Fruit fly (Drosophila melanogaster) whole organism, pupa: ENCODE measurements around the gene Fer3.

ENCODE experiments used
- CG10348 ChIP-seq: fragments of 200-800 bp; sonication (Bioruptor generic); IDR thresholded peaks from 2 replicates; pipeline ENCODE4 v1.3.6; 2022; ENCODE audit warnings: missing biosample characterization, missing genetic modification characterization
- CG12605 ChIP-seq: fragments of 200-800 bp; sonication (Bioruptor generic); IDR thresholded peaks from 2 replicates; pipeline ENCODE4 v1.3.6; 2022; ENCODE audit warnings: missing biosample characterization, missing genetic modification characterization
- CG13204 ChIP-seq: fragments of 200-800 bp; sonication (Bioruptor generic); optimal IDR thresholded peaks from 2 replicates; lab custom pipeline; 2018; ENCODE audit warnings: missing biosample characterization, mild to moderate bottlenecking, missing genetic modification characterization, moderate library complexity
- CG14655 ChIP-seq: fragments of 200-800 bp; sonication (Bioruptor generic); optimal IDR thresholded peaks from 3 replicates; lab custom pipeline; 2017; ENCODE audit warnings: mild to moderate bottlenecking, missing biosample characterization, missing genetic modification reagents, missing genetic modification characterization
- CG15710 ChIP-seq: fragments of 200-800 bp; sonication (Bioruptor generic); optimal IDR thresholded peaks from 2 replicates; lab custom pipeline; 2018; ENCODE audit warnings: missing biosample characterization, mild to moderate bottlenecking, missing genetic modification characterization, moderate library complexity
- CG17806 ChIP-seq: fragments of 200-800 bp; sonication (Bioruptor generic); optimal IDR thresholded peaks from 2 replicates; lab custom pipeline; 2018; ENCODE audit warnings: missing biosample characterization, mild to moderate bottlenecking, missing genetic modification characterization, moderate library complexity
- CG32121 ChIP-seq: fragments of 200-800 bp; sonication (Bioruptor generic); IDR thresholded peaks from 2 replicates; pipeline ENCODE4 v1.3.6; 2022; ENCODE audit warnings: missing biosample characterization, missing genetic modification characterization
- CG34367 ChIP-seq: fragments of 200-800 bp; sonication (Bioruptor generic); optimal IDR thresholded peaks from 2 replicates; lab custom pipeline; 2018; ENCODE audit warnings: missing biosample characterization, mild to moderate bottlenecking, missing genetic modification characterization
- CG4496 ChIP-seq: fragments of 200-800 bp; sonication (Bioruptor generic); IDR thresholded peaks from 3 replicates; pipeline ENCODE4 v1.3.6; 2022; ENCODE audit warnings: missing biosample characterization, missing genetic modification characterization
- CG8159 ChIP-seq: fragments of 200-800 bp; sonication (Bioruptor generic); optimal IDR thresholded peaks from 3 replicates; lab custom pipeline; 2018; ENCODE audit warnings: missing biosample characterization, mild to moderate bottlenecking, missing genetic modification characterization, moderate library complexity
- CG8301 ChIP-seq: fragments of 200-800 bp; sonication (Bioruptor generic); optimal IDR thresholded peaks from 2 replicates; lab custom pipeline; 2018; ENCODE audit warnings: missing biosample characterization, mild to moderate bottlenecking, missing genetic modification characterization
- CG9948 ChIP-seq: fragments of 200-800 bp; sonication (Bioruptor generic); optimal IDR thresholded peaks from 2 replicates; lab custom pipeline; 2018; ENCODE audit warnings: missing biosample characterization, mild to moderate bottlenecking, missing genetic modification characterization, moderate library complexity
- D1 ChIP-seq: fragments of 200-800 bp; sonication (Bioruptor generic); optimal IDR thresholded peaks from 2 replicates; lab custom pipeline; 2018; ENCODE audit warnings: missing biosample characterization, mild to moderate bottlenecking, missing genetic modification characterization, moderate library complexity
- EcR ChIP-seq: fragments of 200-800 bp; sonication (Bioruptor generic); optimal IDR thresholded peaks from 3 replicates; lab custom pipeline; 2019; ENCODE audit warnings: missing biosample characterization, missing genetic modification characterization, mild to moderate bottlenecking, moderate library complexity, missing genetic modification reagents
- Ets98B ChIP-seq: fragments of 200-800 bp; sonication (Bioruptor generic); IDR thresholded peaks from 2 replicates; pipeline ENCODE4 v1.3.6; 2022; ENCODE audit warnings: missing biosample characterization, missing genetic modification characterization
- Pif1A ChIP-seq: fragments of 200-800 bp; sonication (Bioruptor generic); optimal IDR thresholded peaks from 3 replicates; lab custom pipeline; 2016; ENCODE audit warnings: missing biosample characterization, missing genetic modification characterization
- Pif1B ChIP-seq: fragments of 200-800 bp; sonication (Bioruptor generic); optimal IDR thresholded peaks from 3 replicates; lab custom pipeline; 2016; ENCODE audit warnings: missing biosample characterization, missing genetic modification characterization
- Snoo ChIP-seq: fragments of 200-800 bp; sonication (Bioruptor generic); optimal IDR thresholded peaks from 3 replicates; lab custom pipeline; 2017; ENCODE audit warnings: missing biosample characterization, mild to moderate bottlenecking, missing genetic modification characterization, inconsistent platforms
- fd96Ca ChIP-seq: fragments of 200-800 bp; sonication (Bioruptor generic); IDR thresholded peaks from 3 replicates; pipeline ENCODE4 v1.3.6; 2022; ENCODE audit warnings: missing biosample characterization, missing genetic modification characterization
- gl ChIP-seq: fragments of 200-800 bp; sonication (Bioruptor generic); optimal IDR thresholded peaks from 2 replicates; lab custom pipeline; 2018; ENCODE audit warnings: missing biosample characterization, mild to moderate bottlenecking, missing genetic modification characterization
- rn ChIP-seq: fragments of 200-800 bp; sonication (Bioruptor generic); IDR thresholded peaks from 2 replicates; pipeline ENCODE4 v1.3.6; 2022; ENCODE audit warnings: missing biosample characterization, missing genetic modification characterization

Fer3 gene

dm6 chr3R:11662617-11663016 lies 31.5 kb downstream of the Fer3 start:
- TF ChIP-seq CG4496 (GFP tag; lab: Robert Waterston, UW) (no peak; the same call in 2 of the 3 replicates), CG10348 (no peak), D1 (tag; lab: Kevin White, UChicago) (no peak), Pif1B (GFP tag; lab: Kevin White, UChicago) (no peak), Pif1A (GFP tag; lab: Kevin White, UChicago) (no peak), CG17806 (tag; lab: Kevin White, UChicago) (no peak), Ets98B (peak; percentile 30; the same call in 1 of the 2 replicates), rn (no peak), CG8301 (tag; lab: Kevin White, UChicago) (no peak), CG32121 (GFP tag; lab: Robert Waterston, UW) (peak; percentile 62), fd96Ca (GFP tag; lab: Robert Waterston, UW) (no peak)
- TF ChIP-seq, all 21 proteins: peak for 2

- TF ChIP-seq CG12605 (peak; percentile 38; the same call in 1 of the 2 replicates), CG10348 (no peak), CG4496 (GFP tag; lab: Robert Waterston, UW) (peak; percentile 74), CG32121 (GFP tag; lab: Robert Waterston, UW) (peak; percentile 79), fd96Ca (GFP tag; lab: Robert Waterston, UW) (peak; percentile 76; the same call in 2 of the 3 replicates), CG8301 (tag; lab: Kevin White, UChicago) (peak; percentile 54), CG8159 (tag; lab: Kevin White, UChicago) (peak; percentile 57), gl (tag; lab: Kevin White, UChicago) (peak; percentile 40), CG13204 (GFP tag; lab: Kevin White, UChicago) (peak; percentile 18), CG34367 (peak; percentile 47), Snoo (tag; lab: Kevin White, UChicago) (no peak), D1 (tag; lab: Kevin White, UChicago) (no peak), Pif1B (GFP tag; lab: Kevin White, UChicago) (peak; percentile 44), Ets98B (peak; percentile 75), CG17806 (tag; lab: Kevin White, UChicago) (peak; percentile 65), CG15710 (tag; lab: Kevin White, UChicago) (peak; percentile 64), Pif1A (GFP tag; lab: Kevin White, UChicago) (peak; percentile 64), CG9948 (tag; lab: Kevin White, UChicago) (peak; percentile 67), rn (no peak; the same call in 1 of the 2 replicates), EcR (GFP tag; lab: Kevin White, UChicago) (no peak), CG14655 (peak; percentile 62)
These were observed 32.4 kb downstream of the Fer3 start for dm6 chr3R:11661712-11662111.

dm6 chr3R:11661187-11661586 lies 32.9 kb downstream of the Fer3 start:
- TF ChIP-seq CG14655 = peak; percentile 36
- peak; percentile 32 for TF ChIP-seq CG8301 (tag; lab: Kevin White, UChicago)
- no peak for TF ChIP-seq CG17806 (tag; lab: Kevin White, UChicago)
- TF ChIP-seq Snoo (tag; lab: Kevin White, UChicago) = no peak
- TF ChIP-seq D1 (tag; lab: Kevin White, UChicago) = no peak
- TF ChIP-seq CG8159 (tag; lab: Kevin White, UChicago) = no peak
- peak; percentile 14; the same call in 1 of the 3 replicates for TF ChIP-seq fd96Ca (GFP tag; lab: Robert Waterston, UW)
- no peak for TF ChIP-seq CG34367
- TF ChIP-seq Ets98B = no peak

- peak; percentile 80 for TF ChIP-seq CG14655
- peak; percentile 90 for TF ChIP-seq CG4496 (GFP tag; lab: Robert Waterston, UW)
- TF ChIP-seq CG17806 (tag; lab: Kevin White, UChicago) = peak; percentile 87
- TF ChIP-seq EcR (GFP tag; lab: Kevin White, UChicago) = peak; percentile 81
- peak; percentile 62; the same call in 1 of the 3 replicates for TF ChIP-seq fd96Ca (GFP tag; lab: Robert Waterston, UW)
- TF ChIP-seq D1 (tag; lab: Kevin White, UChicago) = peak; percentile 25
- TF ChIP-seq CG15710 (tag; lab: Kevin White, UChicago) = peak; percentile 85
- peak; percentile 81 for TF ChIP-seq CG34367
- TF ChIP-seq CG32121 (GFP tag; lab: Robert Waterston, UW) = peak; percentile 76
- TF ChIP-seq Snoo (tag; lab: Kevin White, UChicago) = peak; percentile 78
- TF ChIP-seq CG12605 = peak; percentile 56; the same call in 1 of the 2 replicates
- TF ChIP-seq Pif1A (GFP tag; lab: Kevin White, UChicago) = peak; percentile 83
- peak; percentile 83 for TF ChIP-seq CG9948 (tag; lab: Kevin White, UChicago)
- peak; percentile 78 for TF ChIP-seq CG8301 (tag; lab: Kevin White, UChicago)
- TF ChIP-seq Ets98B = peak; percentile 74
- peak; percentile 41; the same call in 1 of the 2 replicates for TF ChIP-seq rn
- no peak for TF ChIP-seq CG10348
- TF ChIP-seq CG13204 (GFP tag; lab: Kevin White, UChicago) = peak; percentile 74
- peak; percentile 76 for TF ChIP-seq gl (tag; lab: Kevin White, UChicago)
- TF ChIP-seq Pif1B (GFP tag; lab: Kevin White, UChicago) = peak; percentile 86
- TF ChIP-seq CG8159 (tag; lab: Kevin White, UChicago) = peak; percentile 87
These were observed 36.3 kb downstream of the Fer3 start for dm6 chr3R:11657786-11658193.

dm6 chr3R:11656614-11657216 lies 37.4 kb downstream of the Fer3 start:
- TF ChIP-seq CG9948 (tag; lab: Kevin White, UChicago) (peak; percentile 99), gl (tag; lab: Kevin White, UChicago) (peak; percentile 98), CG14655 (peak; percentile 99), CG34367 (peak; percentile 99), CG10348 (peak; percentile 94), Pif1B (GFP tag; lab: Kevin White, UChicago) (peak; percentile 100), CG13204 (GFP tag; lab: Kevin White, UChicago) (peak; percentile 96), CG12605 (peak; percentile 99), Ets98B (peak; percentile 99), Snoo (tag; lab: Kevin White, UChicago) (peak; percentile 98), CG8159 (tag; lab: Kevin White, UChicago) (peak; percentile 99), CG4496 (GFP tag; lab: Robert Waterston, UW) (peak; percentile 99), EcR (GFP tag; lab: Kevin White, UChicago) (peak; percentile 60), fd96Ca (GFP tag; lab: Robert Waterston, UW) (peak; percentile 99), CG17806 (tag; lab: Kevin White, UChicago) (peak; percentile 99), CG15710 (tag; lab: Kevin White, UChicago) (peak; percentile 99), rn (peak; percentile 97), D1 (tag; lab: Kevin White, UChicago) (peak; percentile 97), Pif1A (GFP tag; lab: Kevin White, UChicago) (peak; percentile 99), CG8301 (tag; lab: Kevin White, UChicago) (peak; percentile 99), CG32121 (GFP tag; lab: Robert Waterston, UW) (peak; percentile 99)
